Worm (Caenorhabditis elegans) whole organism, midembryonic: ENCODE data around the gene cgef-1.

Experiments used
- cog-1 ChIP-seq: sonication (generic microtip); optimal IDR thresholded peaks from 2 replicates; lab custom pipeline; 2016; ENCODE audit warnings: missing genetic modification characterization, missing compliant biosample characterization
- flt-1 ChIP-seq: fragments of 200-800 bp; sonication (Bioruptor generic); IDR thresholded peaks from 2 replicates; pipeline ENCODE4 v1.3.6; 2022; ENCODE audit warnings: missing genetic modification characterization, missing compliant biosample characterization
- klf-2 ChIP-seq: fragments of 200-800 bp; sonication (Bioruptor generic); conservative IDR thresholded peaks from 2 replicates; pipeline ENCODE4 v1.3.6; 2022; ENCODE audit warnings: missing genetic modification reagents, missing genetic modification characterization, missing compliant biosample characterization
- ref-1 ChIP-seq: fragments of 200-800 bp; sonication (Bioruptor generic); conservative IDR thresholded peaks from 2 replicates; pipeline ENCODE4 v1.3.6; 2022; ENCODE audit warnings: missing genetic modification reagents, missing genetic modification characterization, missing compliant biosample characterization
- tab-1 ChIP-seq: fragments of 200-800 bp; sonication (Bioruptor generic); IDR thresholded peaks from 2 replicates; pipeline ENCODE4 v1.3.6; 2022; ENCODE audit warnings: missing genetic modification characterization, missing compliant biosample characterization
- ztf-23 ChIP-seq: fragments of 200-800 bp; sonication (Bioruptor generic); IDR thresholded peaks from 2 replicates; pipeline ENCODE4 v1.3.6; 2022; ENCODE audit warnings: missing genetic modification reagents, missing genetic modification characterization, missing compliant biosample characterization
- ztf-29 ChIP-seq: fragments of 200-800 bp; sonication (Bioruptor generic); IDR thresholded peaks from 2 replicates; pipeline ENCODE4 v1.3.6; 2022; ENCODE audit warnings: missing genetic modification reagents, missing genetic modification characterization, missing compliant biosample characterization

DNA sequence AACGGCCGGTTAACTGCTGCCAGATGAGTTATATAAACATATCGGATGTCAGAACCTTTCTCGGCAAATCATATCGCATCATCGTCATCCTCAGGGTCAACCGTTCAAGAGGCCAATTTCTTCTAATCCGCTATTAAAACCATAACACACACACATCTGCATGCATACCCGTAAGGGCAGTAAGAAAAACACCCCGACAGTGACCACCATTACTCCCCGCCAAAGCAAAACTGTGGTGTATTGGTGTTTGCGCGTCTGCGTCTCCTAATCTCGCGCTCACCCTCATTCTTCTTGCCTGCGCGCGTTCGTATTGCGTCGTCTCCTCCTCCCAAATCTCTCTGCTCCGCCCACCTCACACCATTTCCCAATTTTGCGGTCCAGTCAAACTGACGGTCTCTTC lies 21.7 kb downstream of the cgef-1 start:
- TF ChIP-seq ztf-29 (no peak), cog-1 (tag; lab: Kevin White, UChicago) (no peak), tab-1 (GFP tag; lab: Robert Waterston, UW) (no peak), klf-2 (no peak), ref-1 (GFP tag; lab: Robert Waterston, UW) (no peak), ztf-23 (GFP tag; lab: Robert Waterston, UW) (no peak), flt-1 (GFP tag; lab: Robert Waterston, UW) (peak; percentile 37; the same call in 1 of the 2 replicates)
